Fruit fly (Drosophila melanogaster): Measurements from ENCODE around the gene Rala.

Gene Rala

DNA sequence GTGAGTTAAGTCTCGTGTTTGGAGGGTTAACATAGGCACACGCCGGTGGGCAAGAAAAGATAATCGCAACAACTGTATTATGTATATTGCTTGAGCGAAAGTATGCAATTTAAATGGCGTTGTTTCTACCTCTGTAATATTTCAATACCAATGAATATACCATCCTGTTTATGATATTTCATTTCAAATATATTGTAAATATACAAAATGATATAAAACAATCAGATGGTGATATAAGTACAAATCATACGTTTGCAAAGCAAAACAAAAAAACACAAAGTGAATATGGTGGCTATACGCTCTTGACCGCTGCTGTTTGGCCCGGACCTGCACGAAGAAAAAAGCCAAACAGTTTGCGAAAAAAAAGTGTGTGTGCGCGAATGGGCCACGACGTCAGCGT is 28.8 kb upstream of the Rala start (continued):
- TF ChIP-seq fd64A (GFP tag; optimal IDR thresholded peaks at IDR 0.05) (peak; percentile 12), yki (optimal IDR thresholded peaks at IDR 0.05) (no peak), CG2889 (GFP tag; IDR thresholded peaks at IDR 0.05) (no peak), aop (GFP tag; IDR thresholded peaks at IDR 0.05) (no peak), zen (tag; optimal IDR thresholded peaks at IDR 0.05) (peak; percentile 34), tap (tag; optimal IDR thresholded peaks at IDR 0.05) (peak; percentile 62), onecut (GFP tag; IDR thresholded peaks at IDR 0.05) (peak; percentile 43), sisA (GFP tag; IDR thresholded peaks at IDR 0.05) (peak; percentile 68), gro (GFP tag; optimal IDR thresholded peaks at IDR 0.05) (no peak), mirr (GFP tag; optimal IDR thresholded peaks at IDR 0.05) (no peak), CG13894 (tag; optimal IDR thresholded peaks at IDR 0.05) (no peak), bab2 (GFP tag; optimal IDR thresholded peaks at IDR 0.05) (peak; percentile 24), cas (GFP tag; IDR thresholded peaks at IDR 0.05) (no peak), pum (GFP tag; optimal IDR thresholded peaks at IDR 0.05) (no peak), CG2875 (GFP tag; optimal IDR thresholded peaks at IDR 0.05) (peak; percentile 34), Doc3 (GFP tag; IDR thresholded peaks at IDR 0.05; ENCODE audit: partially characterized antibody) (no peak), CG10543 (GFP tag; optimal IDR thresholded peaks at IDR 0.05) (no peak), disco-r (GFP tag; optimal IDR thresholded peaks at IDR 0.05) (no peak), CG4617 (GFP tag; optimal IDR thresholded peaks at IDR 0.05; ENCODE audit: borderline replicate concordance) (peak; percentile 10), CkIIα-i1 (GFP tag; IDR thresholded peaks at IDR 0.05) (no peak), bbx (GFP tag; IDR thresholded peaks at IDR 0.05; ENCODE audit: partially characterized antibody) (no peak), esg (GFP tag; conservative IDR thresholded peaks at IDR 0.05) (peak; percentile 51), zf30C (GFP tag; optimal IDR thresholded peaks at IDR 0.05) (no peak), gsb-n (tag; optimal IDR thresholded peaks at IDR 0.05) (peak; percentile 2), CG8924 (tag; optimal IDR thresholded peaks at IDR 0.05) (peak; percentile 76), CG4820 (GFP tag; optimal IDR thresholded peaks at IDR 0.05) (peak; percentile 43), lab (GFP tag; optimal IDR thresholded peaks at IDR 0.05) (peak; percentile 85), unpg (GFP tag; optimal IDR thresholded peaks at IDR 0.05) (peak; percentile 74), so (GFP tag; IDR thresholded peaks at IDR 0.05) (peak; percentile 64), CG13424 (tag; optimal IDR thresholded peaks at IDR 0.05) (peak; percentile 80), ewg (GFP tag; optimal IDR thresholded peaks at IDR 0.05) (peak; percentile 33), Aef1 (GFP tag; IDR thresholded peaks at IDR 0.05) (peak; percentile 61), H15 (GFP tag; IDR thresholded peaks at IDR 0.05) (no peak), CG1832 (GFP tag; optimal IDR thresholded peaks at IDR 0.05) (no peak), CG34224 (GFP tag; IDR thresholded peaks at IDR 0.05; ENCODE audit: partially characterized antibody) (no peak), YL-1 (GFP tag; optimal IDR thresholded peaks at IDR 0.05) (peak; percentile 8), oc (tag; optimal IDR thresholded peaks at IDR 0.05) (peak; percentile 48), CG31365 (tag; optimal IDR thresholded peaks at IDR 0.05) (no peak), btn (GFP tag; optimal IDR thresholded peaks at IDR 0.05) (no peak), CrebB (tag; optimal IDR thresholded peaks at IDR 0.05) (no peak), CG7357 (GFP tag; IDR thresholded peaks at IDR 0.05) (no peak), da (GFP tag; optimal IDR thresholded peaks at IDR 0.05) (no peak), hth (optimal IDR thresholded peaks at IDR 0.05) (no peak), tup (GFP tag; optimal IDR thresholded peaks at IDR 0.05) (peak; percentile 1), pros (GFP tag; optimal IDR thresholded peaks at IDR 0.05) (no peak), CG8359 (GFP tag; optimal IDR thresholded peaks at IDR 0.05; ENCODE audit: borderline replicate concordance) (no peak), Eip74EF (GFP tag; optimal IDR thresholded peaks at IDR 0.05) (peak in 1 of 2 experiments; percentile 46), sim (GFP tag; IDR thresholded peaks at IDR 0.05) (no peak), Poxn (GFP tag; IDR thresholded peaks at IDR 0.05) (no peak), CG14050 (GFP tag; IDR thresholded peaks at IDR 0.05) (peak; percentile 50; the same call in 2 of the 3 replicates), seq (GFP tag; IDR thresholded peaks at IDR 0.05) (peak; percentile 72), CG30403 (GFP tag; optimal IDR thresholded peaks at IDR 0.05) (peak; percentile 75)
